Worm (Caenorhabditis elegans): ENCODE data around the gene dct-14.

DNA sequence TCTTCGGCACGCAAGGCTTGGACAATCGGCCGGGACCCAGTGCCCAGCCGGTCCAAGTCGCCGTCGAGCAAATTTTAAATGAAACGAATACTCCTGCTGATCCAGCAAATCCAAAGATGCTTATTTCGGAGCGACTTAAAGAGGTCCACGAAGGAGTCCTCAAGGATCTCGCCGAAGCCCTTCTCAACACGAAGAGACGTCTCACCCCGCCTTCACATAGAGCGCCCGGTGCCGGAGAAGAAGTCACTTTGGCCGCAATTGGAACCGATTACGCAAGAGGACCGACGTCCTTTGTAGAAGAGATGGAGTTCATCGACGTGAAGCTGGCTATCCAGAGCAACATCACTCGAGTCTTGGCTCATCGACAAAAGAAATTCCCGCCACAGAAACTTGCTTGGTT, 9.1 kb upstream of the dct-14 start:
- TF ChIP-seq mep-1 (tag; optimal IDR thresholded peaks at IDR 0.05) (no peak), xbp-1 (tag; optimal IDR thresholded peaks at IDR 0.05) (no peak), pag-3 (tag; optimal IDR thresholded peaks at IDR 0.05; ENCODE audit: borderline replicate concordance, insufficient read depth) (no peak)

All from whole organism, L1 larva.